Worm (Caenorhabditis elegans) whole organism, L4/young adult: Measurements from ENCODE around the gene T28H11.8.
A peak's percentile ranks its signal among the peaks of the same experiment; 100 is the strongest.
"Not testable (repeated sequence)": the region's sequence is repeated elsewhere in the genome, so short reads cannot be mapped to it uniquely, and the experiment has no call there.

Experiments used
- W03F9.2 ChIP-seq: fragments of 150-350 bp; optimal IDR thresholded peaks from 2 replicates; lab custom pipeline; 2014; ENCODE audit warnings: missing biosample characterization, missing genetic modification characterization
- dao-5 ChIP-seq: sonication (generic microtip); optimal IDR thresholded peaks from 2 replicates; lab custom pipeline; 2016; ENCODE audit warnings: missing genotype, missing genetic modification characterization, moderate library complexity, missing compliant biosample characterization
- him-1 ChIP-seq: sonication (generic microtip); optimal IDR thresholded peaks from 2 replicates; lab custom pipeline; 2016; ENCODE audit warnings: missing genotype, missing genetic modification reagents, missing genetic modification characterization, missing compliant biosample characterization

Gene T28H11.8

DNA sequence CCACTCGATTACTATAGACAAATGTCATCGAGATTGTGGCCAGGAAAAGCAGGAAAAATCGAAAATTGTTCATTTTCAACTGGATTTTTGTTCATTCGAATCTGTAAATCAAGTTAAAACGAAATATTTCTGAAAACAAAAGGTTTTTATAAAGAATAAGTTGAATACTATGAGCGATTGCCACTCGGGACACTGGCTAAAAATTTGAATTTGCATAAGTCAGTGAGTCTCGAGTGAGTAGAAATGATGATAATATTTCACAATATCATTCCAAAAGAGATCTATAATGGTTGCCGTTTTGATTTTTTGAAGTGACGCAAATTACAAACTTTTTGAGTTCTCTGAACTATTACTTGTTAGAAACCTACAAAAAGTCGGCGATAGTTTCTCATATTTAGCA is at the start of gene T28H11.8:
TSS of gene T28H11.8 (minus strand) at position 101 of the 400 bp plus-strand sequence.
- TF ChIP-seq him-1 (tag; lab: Kevin White, UChicago) = no peak
- no peak for TF ChIP-seq dao-5 (tag; lab: Kevin White, UChicago)
- TF ChIP-seq W03F9.2 = no peak

DNA sequence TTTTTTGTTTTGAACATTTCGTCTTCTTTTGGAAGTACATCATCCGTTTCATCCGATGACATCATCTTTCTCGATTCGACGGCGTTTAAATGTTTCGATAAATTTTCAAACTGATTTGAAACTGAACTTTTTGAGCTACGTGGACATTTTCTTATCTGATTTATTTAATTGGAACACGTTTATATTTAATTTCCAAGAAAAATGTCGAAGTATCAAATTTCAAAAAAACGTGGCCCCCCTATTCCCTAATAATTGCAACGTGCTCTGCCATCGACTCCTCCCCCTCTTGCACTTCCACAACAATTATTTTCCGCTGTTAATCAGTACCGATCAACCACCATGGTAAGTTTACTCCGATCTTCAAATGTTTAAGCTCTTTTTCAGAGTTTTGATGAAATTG is 48.1 kb upstream of the T28H11.8 start, which contains the start of the genes R13H9.6 and rmd-6:
TSS of gene R13H9.6 (minus strand) at position 101 of the 400 bp plus-strand sequence.
TSS of gene rmd-6 (plus strand) at position 305 of the 400 bp plus-strand sequence.
- not testable (repeated sequence) for TF ChIP-seq him-1 (tag; lab: Kevin White, UChicago); W03F9.2; dao-5 (tag; lab: Kevin White, UChicago)

DNA sequence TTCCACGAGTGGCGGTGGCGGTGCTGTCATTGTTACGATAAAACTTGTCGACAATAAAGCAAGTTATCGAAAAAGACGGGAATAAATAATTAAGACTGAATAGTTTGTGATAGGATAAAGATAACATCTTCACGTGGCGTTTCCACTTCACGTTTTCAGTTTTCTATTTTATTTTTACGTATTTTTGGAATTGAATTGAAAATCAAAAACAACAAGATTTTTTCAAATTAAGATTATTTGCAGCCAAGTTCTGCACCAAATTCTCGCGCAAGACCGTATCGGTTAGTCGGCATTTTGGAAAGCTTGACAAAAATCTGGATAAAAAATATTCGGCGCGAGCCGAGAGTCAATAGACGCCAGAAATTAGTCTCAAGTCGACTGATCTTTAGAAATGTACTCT is 46.5 kb upstream of the T28H11.8 start, which contains the start of gene ttbk-2.2:
TSS of gene ttbk-2.2 (minus strand) at position 101 of the 400 bp plus-strand sequence.
- not testable (repeated sequence) for TF ChIP-seq W03F9.2; dao-5 (tag; lab: Kevin White, UChicago); him-1 (tag; lab: Kevin White, UChicago)

DNA sequence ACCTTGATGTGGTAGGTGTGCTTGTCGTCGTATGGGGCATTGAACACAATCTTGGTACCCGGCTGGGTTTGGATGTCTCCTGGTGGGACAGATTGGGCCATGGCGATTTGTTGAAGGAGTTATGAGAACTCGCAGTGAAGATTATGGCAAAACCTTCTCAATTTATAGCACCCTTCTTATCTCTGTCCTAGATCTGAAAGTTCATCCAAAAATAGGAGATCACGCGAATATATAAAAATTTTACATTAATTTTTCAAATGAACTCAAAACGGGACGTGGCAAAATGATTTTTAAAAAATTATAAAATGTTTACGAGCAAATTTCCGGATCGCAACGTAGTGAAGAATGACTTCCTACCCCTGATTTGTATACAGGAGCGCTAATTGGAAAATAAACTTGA is 44.5 kb upstream of the T28H11.8 start, which contains the start of gene msp-53:
TSS of gene msp-53 (minus strand) at position 101 of the 400 bp plus-strand sequence.
- TF ChIP-seq dao-5 (tag; lab: Kevin White, UChicago); him-1 (tag; lab: Kevin White, UChicago); W03F9.2: not testable (repeated sequence)

DNA sequence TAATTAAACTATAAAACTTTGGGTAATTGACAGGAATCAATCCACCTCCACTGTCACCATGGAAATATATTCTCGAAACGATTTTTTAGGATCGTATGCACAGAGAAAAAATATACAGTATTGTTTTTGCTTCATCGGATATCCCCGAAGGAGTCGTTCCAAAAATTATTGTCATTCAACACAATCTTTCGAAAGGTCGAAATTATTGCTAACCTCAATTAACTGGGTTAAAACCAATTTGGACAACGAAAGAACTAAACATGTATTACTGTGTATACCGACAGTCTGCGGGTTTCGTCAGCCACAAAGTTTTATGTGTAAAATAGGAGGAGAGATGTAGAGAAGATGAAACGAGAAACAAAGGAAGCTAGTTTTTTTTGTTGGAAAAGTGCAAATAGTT is 42.9 kb upstream of the T28H11.8 start:
- TF ChIP-seq dao-5 (tag; lab: Kevin White, UChicago) (no peak), him-1 (tag; lab: Kevin White, UChicago) (no peak), W03F9.2 (no peak)

DNA sequence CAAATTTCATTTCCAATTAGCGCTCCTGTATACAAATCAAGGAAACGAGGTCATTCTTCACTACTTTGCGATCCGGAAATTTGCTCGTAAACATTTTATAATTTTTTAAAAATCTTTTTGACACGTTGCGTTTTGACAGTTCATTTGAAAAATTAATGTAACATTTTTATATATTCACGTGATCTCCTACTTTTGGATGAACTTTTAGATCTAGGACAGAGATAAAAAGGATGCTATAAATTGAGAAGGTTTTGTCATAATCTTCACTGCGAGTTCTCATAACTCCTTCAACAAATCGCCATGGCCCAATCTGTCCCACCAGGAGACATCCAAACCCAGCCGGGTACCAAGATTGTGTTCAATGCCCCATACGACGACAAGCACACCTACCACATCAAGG is 41.8 kb upstream of the T28H11.8 start, which contains the start of gene msp-57:
TSS of gene msp-57 (plus strand) at position 301 of the 400 bp plus-strand sequence.
- not testable (repeated sequence) for TF ChIP-seq W03F9.2; him-1 (tag; lab: Kevin White, UChicago); dao-5 (tag; lab: Kevin White, UChicago)

DNA sequence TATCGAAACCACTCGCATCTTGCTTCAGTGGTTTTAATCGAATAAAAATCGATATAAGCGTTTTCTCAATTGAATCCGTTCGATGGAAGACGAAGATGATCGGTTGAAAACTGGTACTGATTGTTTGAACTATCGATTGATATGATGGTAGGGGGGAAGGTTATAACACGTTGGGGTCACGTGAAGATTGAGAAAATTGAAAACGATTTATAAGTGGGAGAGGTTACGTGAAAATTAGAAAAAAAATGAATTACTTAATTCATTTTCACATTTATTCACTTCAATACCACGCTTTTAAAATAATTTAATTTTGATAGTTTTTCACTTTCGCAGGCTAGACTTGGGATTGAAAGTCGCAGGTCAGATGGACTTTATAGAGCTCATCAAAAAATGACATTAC is 40.6 kb upstream of the T28H11.8 start, which contains the start of gene C09B9.7:
TSS of gene C09B9.7 (minus strand) at position 101 of the 400 bp plus-strand sequence.
- TF ChIP-seq dao-5 (tag; lab: Kevin White, UChicago) (no peak), W03F9.2 (no peak), him-1 (tag; lab: Kevin White, UChicago) (no peak)

DNA sequence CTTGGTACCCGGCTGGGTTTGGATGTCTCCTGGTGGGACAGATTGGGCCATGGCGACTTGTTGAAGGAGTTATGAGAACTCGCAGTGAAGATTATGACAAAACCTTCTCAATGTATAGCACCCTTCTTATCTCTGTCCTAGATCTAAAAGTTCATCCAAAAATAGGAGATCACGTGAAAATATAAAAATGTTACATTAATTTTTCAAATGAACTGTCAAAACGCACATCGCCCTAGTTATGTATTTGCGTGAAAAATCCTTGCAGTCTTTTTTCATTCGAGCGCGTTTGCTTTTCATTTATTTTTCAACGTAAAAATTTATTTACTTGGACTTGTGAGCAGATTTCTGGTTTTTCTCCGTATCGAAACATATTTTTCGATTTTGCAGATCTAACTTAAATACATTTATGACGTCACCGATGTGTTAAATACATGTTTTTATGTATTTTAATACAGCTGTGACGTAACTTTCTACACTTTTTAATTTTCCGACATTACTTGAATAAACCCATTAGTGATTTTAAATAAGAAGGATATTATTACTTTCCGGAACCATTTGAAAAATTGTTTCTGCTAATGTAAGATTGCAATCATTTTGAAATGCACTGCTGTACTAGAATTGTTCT is 35.6 kb upstream of the T28H11.8 start, which contains the start of gene msp-55:
TSS of gene msp-55 (minus strand) at position 51 of the 625 bp plus-strand sequence.
- TF ChIP-seq W03F9.2 = no peak
- no peak for TF ChIP-seq dao-5 (tag; lab: Kevin White, UChicago)
- TF ChIP-seq him-1 (tag; lab: Kevin White, UChicago) = no peak

DNA sequence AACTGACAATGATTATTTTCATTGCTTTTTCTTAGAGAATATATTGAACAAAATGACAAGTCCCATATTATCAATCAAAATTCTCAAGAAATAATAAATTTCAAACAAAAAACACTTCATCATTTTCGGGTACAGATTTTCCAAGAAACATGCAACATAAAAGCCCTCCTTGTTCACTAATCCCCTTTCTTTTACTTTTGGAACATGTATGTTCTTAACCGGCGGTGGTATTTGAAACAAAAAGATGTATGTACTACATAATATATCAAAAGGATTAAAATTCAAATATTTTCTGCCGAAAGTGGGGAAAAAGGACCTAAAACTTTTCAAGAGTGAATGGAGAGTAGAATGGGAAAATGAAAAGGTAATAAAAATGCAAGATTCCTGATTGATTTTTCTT is 33.9 kb upstream of the T28H11.8 start:
- TF ChIP-seq him-1 (tag; lab: Kevin White, UChicago) (no peak), dao-5 (tag; lab: Kevin White, UChicago) (no peak), W03F9.2 (no peak)

DNA sequence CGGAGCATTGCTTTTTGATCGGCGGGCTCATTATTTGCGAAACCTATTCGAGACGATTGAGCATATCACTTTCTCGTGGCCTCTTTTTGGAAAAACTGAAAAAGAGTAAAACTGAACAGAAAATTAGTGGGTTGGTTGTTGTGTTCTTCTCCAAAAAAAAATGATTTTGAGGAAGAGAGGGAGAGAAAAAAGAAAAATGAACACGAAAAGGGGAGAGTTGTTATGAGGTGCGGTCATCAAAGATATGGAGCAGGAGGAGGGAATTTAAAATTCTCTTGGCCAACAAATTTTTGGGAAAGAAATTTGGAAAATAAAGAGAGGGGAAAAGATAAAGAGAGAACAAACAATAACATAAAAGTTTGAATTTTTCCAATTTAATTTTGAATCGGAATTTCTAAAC is 25.0 kb upstream of the T28H11.8 start, which contains the start of gene hot-9:
TSS of gene hot-9 (minus strand) at position 101 of the 400 bp plus-strand sequence.
- no peak for TF ChIP-seq W03F9.2
- no peak for TF ChIP-seq him-1 (tag; lab: Kevin White, UChicago)
- no peak for TF ChIP-seq dao-5 (tag; lab: Kevin White, UChicago)

DNA sequence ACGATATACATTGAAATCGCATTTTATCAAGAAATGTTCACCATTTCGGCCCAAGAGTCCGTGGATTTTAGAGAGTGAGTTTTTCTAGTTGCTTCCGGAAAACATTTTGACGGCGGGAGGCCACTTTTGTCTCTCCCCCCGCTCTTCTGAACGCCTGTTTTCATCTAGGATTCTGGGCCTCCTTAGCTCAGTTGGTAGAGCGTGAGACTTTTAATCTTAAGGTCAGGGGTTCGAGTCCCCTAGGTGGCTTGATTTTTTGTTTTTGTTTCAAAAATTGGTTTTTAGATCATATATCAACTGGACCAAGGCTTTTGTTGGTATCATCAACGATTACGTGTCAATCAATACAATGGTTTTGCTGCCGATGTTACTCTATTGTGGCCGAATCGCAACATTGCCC is 18.3 kb upstream of the T28H11.8 start:
- peak; percentile 17 for TF ChIP-seq him-1 (tag; lab: Kevin White, UChicago)
- peak; percentile 66 for TF ChIP-seq dao-5 (tag; lab: Kevin White, UChicago)
- no peak for TF ChIP-seq W03F9.2

DNA sequence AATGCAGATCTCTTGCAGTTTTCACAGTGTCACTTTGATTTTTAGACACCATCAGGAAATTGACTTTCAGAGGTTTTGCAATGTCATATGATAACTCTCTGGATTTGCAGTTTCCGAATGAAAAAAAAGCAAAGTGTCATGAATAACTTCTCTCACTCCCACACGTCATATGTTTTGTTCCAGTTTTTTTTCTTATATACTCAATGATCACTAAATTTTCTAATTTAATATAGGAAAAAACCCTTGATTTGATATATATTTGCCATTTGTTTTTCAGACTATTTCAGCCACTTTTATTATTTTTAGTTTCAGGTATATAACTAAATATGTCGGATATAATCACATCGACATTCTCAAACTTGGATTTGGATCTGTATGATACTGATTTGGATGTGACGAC is 17.1 kb upstream of the T28H11.8 start, which contains the start of gene C09B9.1:
TSS of gene C09B9.1 (plus strand) at position 301 of the 400 bp plus-strand sequence.
- TF ChIP-seq him-1 (tag; lab: Kevin White, UChicago) (no peak), W03F9.2 (no peak), dao-5 (tag; lab: Kevin White, UChicago) (no peak)

DNA sequence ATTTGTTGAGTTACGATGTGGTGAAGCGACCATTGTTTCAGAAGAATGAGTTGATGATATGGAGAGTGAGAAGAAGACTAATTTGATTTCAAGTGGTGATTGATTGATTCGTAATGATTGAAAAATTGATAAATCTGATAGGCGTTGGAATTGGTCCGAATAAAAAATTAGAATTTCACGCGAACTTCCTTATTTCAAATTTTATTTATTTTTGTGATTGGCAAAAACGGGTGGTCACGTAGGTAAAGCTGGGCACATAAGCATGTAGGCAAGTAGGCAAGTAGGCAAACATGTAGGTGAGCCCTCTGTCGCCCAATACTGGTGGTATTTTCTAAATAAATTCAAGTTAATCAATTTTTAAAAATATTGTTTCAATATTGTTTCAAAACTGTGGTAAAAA is 12.8 kb upstream of the T28H11.8 start, which contains the start of gene C09B9.4:
TSS of gene C09B9.4 (minus strand) at position 101 of the 400 bp plus-strand sequence.
- TF ChIP-seq him-1 (tag; lab: Kevin White, UChicago) (no peak), dao-5 (tag; lab: Kevin White, UChicago) (no peak), W03F9.2 (no peak)

DNA sequence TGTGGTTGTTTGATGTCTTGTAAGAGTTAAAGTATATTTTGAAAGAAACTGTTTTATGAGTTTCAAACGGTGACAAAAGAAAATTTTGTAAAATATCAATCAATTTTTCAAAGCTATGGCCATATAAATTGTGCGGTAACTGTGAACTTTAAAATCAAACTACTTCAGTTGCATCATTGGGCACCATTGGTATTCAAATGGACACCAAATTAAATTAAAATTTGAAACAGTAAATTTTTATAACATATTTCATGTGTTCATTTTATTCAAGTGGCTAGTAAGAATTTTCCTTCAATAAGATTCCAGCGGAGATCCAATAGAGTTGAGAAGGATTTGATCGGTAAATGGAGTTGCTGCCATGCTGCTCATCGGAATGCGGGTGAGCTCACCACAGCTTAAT is 10.9 kb upstream of the T28H11.8 start:
- TF ChIP-seq dao-5 (tag; lab: Kevin White, UChicago) (no peak), him-1 (tag; lab: Kevin White, UChicago) (no peak), W03F9.2 (no peak)
